Worm (Caenorhabditis elegans) whole organism, L2 larva: ENCODE results near the gene clec-141.

Experiments
- C34F6.9 ChIP-seq: fragments of 150-350 bp; optimal IDR thresholded peaks from 2 replicates; lab custom pipeline; 2014; ENCODE audit warnings: missing biosample characterization, missing genetic modification characterization
- F13H6.1 ChIP-seq: sonication (generic microtip); optimal IDR thresholded peaks from 2 replicates; lab custom pipeline; 2016; ENCODE audit warnings: missing genetic modification characterization, missing compliant biosample characterization
- R02D3.7 ChIP-seq: fragments of 150-350 bp; optimal IDR thresholded peaks from 2 replicates; lab custom pipeline; 2014; ENCODE audit warnings: missing biosample characterization, missing genetic modification characterization
- Y55F3AM.14 ChIP-seq: fragments of 200-800 bp; sonication (Bioruptor generic); optimal IDR thresholded peaks from 2 replicates; lab custom pipeline; 2018; ENCODE audit warnings: mild to moderate bottlenecking, missing genetic modification characterization, missing compliant biosample characterization
- ZK546.5 ChIP-seq: sonication (generic microtip); optimal IDR thresholded peaks from 2 replicates; lab custom pipeline; 2017; ENCODE audit warnings: missing biosample characterization, missing genetic modification characterization
- alr-1 ChIP-seq: fragments of 150-350 bp; optimal IDR thresholded peaks from 2 replicates; lab custom pipeline; 2014; ENCODE audit warnings: missing biosample characterization, missing genetic modification characterization
- aly-2 ChIP-seq: fragments of 150-350 bp; optimal IDR thresholded peaks from 2 replicates; lab custom pipeline; 2014; ENCODE audit warnings: missing biosample characterization, missing genetic modification characterization
- ama-1 ChIP-seq: fragments of 150-350 bp; optimal IDR thresholded peaks from 2 replicates; lab custom pipeline; 2018; ENCODE audit warnings: inconsistent platforms
- blmp-1 ChIP-seq: sonication (generic microtip); optimal IDR thresholded peaks from 2 replicates; lab custom pipeline; 2017; ENCODE audit warnings: missing genetic modification characterization, mild to moderate bottlenecking, missing compliant biosample characterization, antibody characterized with exemption, moderate library complexity; ENCODE audit not compliant: insufficient read depth
- ceh-16 ChIP-seq: fragments of 150-350 bp; optimal IDR thresholded peaks from 2 replicates; lab custom pipeline; 2014; ENCODE audit warnings: missing biosample characterization, missing genetic modification characterization
- ceh-82 ChIP-seq: fragments of 150-350 bp; optimal IDR thresholded peaks from 2 replicates; lab custom pipeline; 2014; ENCODE audit warnings: missing biosample characterization, missing genetic modification characterization
- crh-2 ChIP-seq: sonication (generic microtip); optimal IDR thresholded peaks from 2 replicates; lab custom pipeline; 2017; ENCODE audit warnings: missing biosample characterization, missing genetic modification characterization
- dmd-4 ChIP-seq: sonication (generic microtip); optimal IDR thresholded peaks from 2 replicates; lab custom pipeline; 2017; ENCODE audit warnings: missing biosample characterization, missing genetic modification characterization
- egl-27 ChIP-seq: sonication (generic microtip); optimal IDR thresholded peaks from 3 replicates; lab custom pipeline; 2017; ENCODE audit warnings: missing biosample characterization, missing genetic modification reagents, missing genetic modification characterization
- elt-1 ChIP-seq: fragments of 150-350 bp; optimal IDR thresholded peaks from 2 replicates; lab custom pipeline; 2014; ENCODE audit warnings: missing biosample characterization, missing genetic modification characterization
- elt-3 ChIP-seq: sonication (generic microtip); optimal IDR thresholded peaks from 2 replicates; lab custom pipeline; 2017; ENCODE audit warnings: missing biosample characterization, missing genetic modification characterization
- fos-1 ChIP-seq: fragments of 150-350 bp; optimal IDR thresholded peaks from 2 replicates; lab custom pipeline; 2014; ENCODE audit warnings: missing biosample characterization, missing genetic modification characterization
- gmeb-1 ChIP-seq: fragments of 150-350 bp; optimal IDR thresholded peaks from 2 replicates; lab custom pipeline; 2014; ENCODE audit warnings: missing biosample characterization, missing genetic modification characterization
- lin-11 ChIP-seq: fragments of 150-350 bp; sonication (generic microtip); optimal IDR thresholded peaks from 2 replicates; lab custom pipeline; 2014; ENCODE audit warnings: missing biosample characterization, missing genetic modification characterization, inconsistent platforms, mixed read lengths
- lin-13 ChIP-seq: fragments of 150-350 bp; optimal IDR thresholded peaks from 2 replicates; lab custom pipeline; 2014; ENCODE audit warnings: missing biosample characterization, missing genetic modification reagents, missing genetic modification characterization
- lin-39 ChIP-seq: fragments of 150-350 bp; optimal IDR thresholded peaks from 2 replicates; lab custom pipeline; 2014; ENCODE audit warnings: missing biosample characterization, missing genetic modification reagents, missing genetic modification characterization
- lsy-2 ChIP-seq, 2 experiments: fragments of 150-350 bp in 1 of 2; sonication (generic microtip) in 1 of 2; optimal IDR thresholded peaks; 2 replicates each; lab custom pipeline; 2014 to 2017; ENCODE audit warnings: missing biosample characterization in 2 of 2, missing genetic modification characterization in 2 of 2
- mab-5 ChIP-seq: fragments of 150-350 bp; optimal IDR thresholded peaks from 2 replicates; lab custom pipeline; 2014; ENCODE audit warnings: missing biosample characterization, missing genetic modification characterization
- mbf-1 ChIP-seq: sonication (generic microtip); optimal IDR thresholded peaks from 2 replicates; lab custom pipeline; 2017; ENCODE audit warnings: missing biosample characterization, missing genetic modification characterization
- mdl-1 ChIP-seq, 2 experiments: fragments of 150-350 bp in 1 of 2; sonication (generic microtip) in 1 of 2; optimal IDR thresholded peaks; 2 replicates each; lab custom pipeline; 2017; ENCODE audit warnings: missing biosample characterization in 2 of 2, missing genetic modification characterization in 2 of 2
- nhr-10 ChIP-seq: sonication (generic microtip); optimal IDR thresholded peaks from 2 replicates; lab custom pipeline; 2017; ENCODE audit warnings: missing biosample characterization, missing genetic modification characterization
- nhr-11 ChIP-seq: fragments of 150-350 bp; optimal IDR thresholded peaks from 2 replicates; lab custom pipeline; 2014; ENCODE audit warnings: missing biosample characterization, missing genetic modification characterization
- nhr-12 ChIP-seq: fragments of 150-350 bp; optimal IDR thresholded peaks from 2 replicates; lab custom pipeline; 2014; ENCODE audit warnings: missing biosample characterization, missing genetic modification characterization
- nhr-129 ChIP-seq: fragments of 150-350 bp; optimal IDR thresholded peaks from 2 replicates; lab custom pipeline; 2014; ENCODE audit warnings: missing biosample characterization, missing genetic modification characterization
- nhr-21 ChIP-seq: fragments of 150-350 bp; optimal IDR thresholded peaks from 2 replicates; lab custom pipeline; 2014; ENCODE audit warnings: missing biosample characterization, missing genetic modification characterization
- nhr-23 ChIP-seq: fragments of 150-350 bp; optimal IDR thresholded peaks from 2 replicates; lab custom pipeline; 2014; ENCODE audit warnings: missing biosample characterization, missing genetic modification reagents, missing genetic modification characterization
- nhr-237 ChIP-seq: fragments of 150-350 bp; optimal IDR thresholded peaks from 2 replicates; lab custom pipeline; 2014; ENCODE audit warnings: missing biosample characterization, missing genetic modification characterization
- nhr-25 ChIP-seq: fragments of 150-350 bp; sonication (generic microtip); optimal IDR thresholded peaks from 3 replicates; lab custom pipeline; 2014; ENCODE audit warnings: missing biosample characterization, missing genetic modification characterization
- nhr-6 ChIP-seq: fragments of 150-350 bp; optimal IDR thresholded peaks from 2 replicates; lab custom pipeline; 2014; ENCODE audit warnings: missing biosample characterization, missing genetic modification characterization
- nhr-77 ChIP-seq: fragments of 150-350 bp; optimal IDR thresholded peaks from 2 replicates; lab custom pipeline; 2014; ENCODE audit warnings: missing biosample characterization, missing genetic modification characterization
- peb-1 ChIP-seq: fragments of 150-350 bp; optimal IDR thresholded peaks from 2 replicates; lab custom pipeline; 2014; ENCODE audit warnings: missing biosample characterization, missing genetic modification characterization
- sem-4 ChIP-seq: fragments of 150-350 bp; optimal IDR thresholded peaks from 2 replicates; lab custom pipeline; 2014; ENCODE audit warnings: missing biosample characterization, missing genetic modification reagents, missing genetic modification characterization
- skn-1 ChIP-seq: sonication (generic microtip); optimal IDR thresholded peaks from 2 replicates; lab custom pipeline; 2017; ENCODE audit warnings: missing biosample characterization, missing genetic modification characterization
- sma-3 ChIP-seq: sonication (generic microtip); optimal IDR thresholded peaks from 2 replicates; lab custom pipeline; 2016; ENCODE audit warnings: missing genetic modification reagents, missing genetic modification characterization, missing compliant biosample characterization
- sma-9 ChIP-seq, 2 experiments: fragments of 150-350 bp in 1 of 2; sonication (generic microtip) in 1 of 2; optimal IDR thresholded peaks; 2 replicates each; lab custom pipeline; 2014 to 2016; ENCODE audit warnings: missing genetic modification characterization in 2 of 2, mild to moderate bottlenecking in 1 of 2, missing biosample characterization in 1 of 2, missing compliant biosample characterization in 1 of 2, missing genetic modification reagents in 1 of 2, moderate library complexity in 1 of 2
- snpc-4 ChIP-seq: fragments of 150-350 bp; optimal IDR thresholded peaks from 2 replicates; lab custom pipeline; 2014; ENCODE audit warnings: missing biosample characterization, missing genetic modification characterization
- unc-39 ChIP-seq: fragments of 150-350 bp; optimal IDR thresholded peaks from 2 replicates; lab custom pipeline; 2014; ENCODE audit warnings: missing biosample characterization, missing genetic modification characterization
- unc-55 ChIP-seq: fragments of 150-350 bp; sonication (generic microtip); optimal IDR thresholded peaks from 3 replicates; lab custom pipeline; 2014; ENCODE audit warnings: missing biosample characterization, missing genetic modification reagents, missing genetic modification characterization
- unc-62 ChIP-seq: fragments of 150-350 bp; optimal IDR thresholded peaks from 2 replicates; lab custom pipeline; 2014; ENCODE audit warnings: missing biosample characterization, missing genetic modification reagents, missing genetic modification characterization
- zag-1 ChIP-seq: fragments of 150-350 bp; optimal IDR thresholded peaks from 2 replicates; lab custom pipeline; 2014; ENCODE audit warnings: missing biosample characterization, missing genetic modification characterization
- ztf-1 ChIP-seq: fragments of 200-800 bp; sonication (Bioruptor generic); conservative IDR thresholded peaks from 2 replicates; pipeline ENCODE4 v1.3.6; 2022; ENCODE audit warnings: missing genetic modification characterization, missing compliant biosample characterization
- ztf-11 ChIP-seq: sonication (generic microtip); optimal IDR thresholded peaks from 2 replicates; lab custom pipeline; 2017; ENCODE audit warnings: missing biosample characterization, missing genetic modification characterization
- ztf-4 ChIP-seq: fragments of 150-350 bp; optimal IDR thresholded peaks from 2 replicates; lab custom pipeline; 2014; ENCODE audit warnings: missing biosample characterization, missing genetic modification characterization

clec-141 gene

ce11 chrII:5358137-5358745 is 49.2 kb downstream of the clec-141 start, which contains the start of the genes F09E5.11 and bmy-1:
Gene F09E5.11, minus strand, starts transcription at chrII:5358187.
Gene bmy-1, plus strand, starts transcription at chrII:5358695.
- TF ChIP-seq nhr-25 (peak; percentile 53), dmd-4 (no peak), nhr-77 (tag; lab: Kevin White, UChicago) (no peak), elt-3 (tag; lab: Kevin White, UChicago) (no peak), Y55F3AM.14 (GFP tag; lab: Kevin White, UChicago) (peak; percentile 61), lsy-2 (tag; optimal IDR thresholded peaks at IDR 0.05; lab: Kevin White, UChicago) (peak; percentile 59 to 85), unc-39 (tag; lab: Kevin White, UChicago) (no peak), F13H6.1 (tag; lab: Kevin White, UChicago) (peak; percentile 83), sma-9 (GFP tag; optimal IDR thresholded peaks at IDR 0.05; lab: Kevin White, UChicago) (peak; percentile 79), sma-9 (tag; optimal IDR thresholded peaks at IDR 0.05; lab: Kevin White, UChicago) (no peak), ama-1 (lab: Kevin White, UChicago) (no peak), unc-55 (GFP tag; lab: Kevin White, UChicago) (peak; percentile 94), sem-4 (tag; lab: Kevin White, UChicago) (peak; percentile 76), nhr-23 (tag; lab: Kevin White, UChicago) (no peak), snpc-4 (tag; lab: Kevin White, UChicago) (peak; percentile 54), egl-27 (tag; lab: Kevin White, UChicago) (no peak), alr-1 (tag; lab: Kevin White, UChicago) (no peak), ceh-16 (tag; lab: Kevin White, UChicago) (peak; percentile 19), R02D3.7 (tag; lab: Kevin White, UChicago) (peak; percentile 87), nhr-11 (no peak), ZK546.5 (peak; percentile 29), nhr-12 (tag; lab: Kevin White, UChicago) (no peak), lin-11 (tag; lab: Kevin White, UChicago) (peak; percentile 89), skn-1 (tag; lab: Kevin White, UChicago) (peak; percentile 41), sma-3 (peak; percentile 83), lin-13 (GFP tag; lab: Kevin White, UChicago) (peak; percentile 86), crh-2 (peak; percentile 81), zag-1 (tag; lab: Kevin White, UChicago) (peak; percentile 72), blmp-1 (tag; lab: Kevin White, UChicago) (peak; percentile 10), ztf-1 (GFP tag; lab: Robert Waterston, UW) (no peak), ztf-4 (peak; percentile 63), mdl-1 (tag; optimal IDR thresholded peaks at IDR 0.05; lab: Kevin White, UChicago) (peak in 1 of 2 experiments; percentile 51), ceh-82 (tag; lab: Kevin White, UChicago) (peak; percentile 43), nhr-129 (peak; percentile 80), peb-1 (no peak), fos-1 (peak; percentile 56), gmeb-1 (tag; lab: Kevin White, UChicago) (peak; percentile 83), elt-1 (tag; lab: Kevin White, UChicago) (no peak), mab-5 (tag; lab: Kevin White, UChicago) (peak; percentile 56), aly-2 (tag; lab: Kevin White, UChicago) (no peak), nhr-237 (peak; percentile 52), nhr-10 (tag; lab: Kevin White, UChicago) (no peak), C34F6.9 (peak; percentile 84), mbf-1 (no peak), unc-62 (GFP tag; lab: Kevin White, UChicago) (no peak), nhr-6 (tag; lab: Kevin White, UChicago) (no peak), ztf-11 (tag; lab: Kevin White, UChicago) (no peak), nhr-21 (tag; lab: Kevin White, UChicago) (peak; percentile 64), lin-39 (tag; lab: Kevin White, UChicago) (no peak)
